Fruit fly (Drosophila melanogaster) whole organism, adult: ENCODE results near the gene CG14506.

Experiments
- CG11617 ChIP-seq: fragments of 200-800 bp; sonication (Bioruptor generic); optimal IDR thresholded peaks from 2 replicates; lab custom pipeline; 2017; ENCODE audit warnings: mild to moderate bottlenecking, missing biosample characterization, missing genetic modification reagents, missing genetic modification characterization
- CG12768 ChIP-seq: fragments of 200-800 bp; sonication (Bioruptor generic); optimal IDR thresholded peaks from 2 replicates; lab custom pipeline; 2017; ENCODE audit warnings: missing biosample characterization, missing genetic modification characterization, mild to moderate bottlenecking, moderate library complexity, missing genetic modification reagents
- CG14711 ChIP-seq: fragments of 200-800 bp; sonication (Bioruptor generic); optimal IDR thresholded peaks from 2 replicates; lab custom pipeline; 2018; ENCODE audit warnings: missing biosample characterization, mild to moderate bottlenecking, missing genetic modification characterization, moderate library complexity
- CG5204 ChIP-seq: fragments of 200-800 bp; sonication (Bioruptor generic); optimal IDR thresholded peaks from 2 replicates; lab custom pipeline; 2016; ENCODE audit warnings: missing biosample characterization, missing genetic modification characterization
- CG7045 ChIP-seq: fragments of 200-800 bp; sonication (Bioruptor generic); optimal IDR thresholded peaks from 2 replicates; lab custom pipeline; 2017; ENCODE audit warnings: missing biosample characterization, mild to moderate bottlenecking, missing genetic modification characterization
- CG7101 ChIP-seq: fragments of 200-800 bp; sonication (Bioruptor generic); optimal IDR thresholded peaks from 2 replicates; lab custom pipeline; 2018; ENCODE audit warnings: missing biosample characterization, mild to moderate bottlenecking, missing genetic modification characterization, moderate library complexity
- Clk ChIP-seq: fragments of 200-800 bp; sonication (Bioruptor generic); optimal IDR thresholded peaks from 2 replicates; lab custom pipeline; 2017; ENCODE audit warnings: missing biosample characterization, missing genetic modification characterization
- Crg-1 ChIP-seq: fragments of 200-800 bp; sonication (Bioruptor generic); optimal IDR thresholded peaks from 2 replicates; lab custom pipeline; 2016; ENCODE audit warnings: missing biosample characterization, missing genetic modification characterization
- Hr96 ChIP-seq: fragments of 200-800 bp; sonication (Bioruptor generic); optimal IDR thresholded peaks from 2 replicates; lab custom pipeline; 2016; ENCODE audit warnings: missing biosample characterization, missing genetic modification characterization
- Mnt ChIP-seq: fragments of 200-800 bp; sonication (Bioruptor generic); optimal IDR thresholded peaks from 2 replicates; lab custom pipeline; 2016; ENCODE audit warnings: missing biosample characterization, mild to moderate bottlenecking, missing genetic modification characterization
- bab1 ChIP-seq: fragments of 200-800 bp; sonication (Bioruptor generic); optimal IDR thresholded peaks from 3 replicates; lab custom pipeline; 2019; ENCODE audit warnings: missing biosample characterization, mild to moderate bottlenecking, missing genetic modification characterization, moderate library complexity
- cic ChIP-seq: fragments of 200-800 bp; sonication (Bioruptor generic); optimal IDR thresholded peaks from 2 replicates; lab custom pipeline; 2017; ENCODE audit warnings: missing biosample characterization, mild to moderate bottlenecking, missing genetic modification characterization, moderate library complexity
- cnc ChIP-seq, 2 experiments: fragments of >200 bp; optimal IDR thresholded peaks; 2 replicates each; lab custom pipeline; 2017
- kay ChIP-seq: fragments of 200-800 bp; sonication (Bioruptor generic); peaks from one replicate; lab custom pipeline; 2016; ENCODE audit warnings: missing biosample characterization, missing genetic modification characterization, borderline replicate concordance
- ovo ChIP-seq: fragments of 200-800 bp; sonication (Bioruptor generic); optimal IDR thresholded peaks from 2 replicates; lab custom pipeline; 2016; ENCODE audit warnings: missing biosample characterization, missing genetic modification characterization
- pad ChIP-seq: fragments of 200-800 bp; sonication (Bioruptor generic); optimal IDR thresholded peaks from 3 replicates; lab custom pipeline; 2017; ENCODE audit warnings: missing biosample characterization, missing genetic modification characterization, mild to moderate bottlenecking, moderate library complexity, missing genetic modification reagents
- tj ChIP-seq: fragments of 200-800 bp; sonication (Bioruptor generic); optimal IDR thresholded peaks from 3 replicates; lab custom pipeline; 2017; ENCODE audit warnings: missing biosample characterization, mild to moderate bottlenecking, missing genetic modification characterization, moderate library complexity
- toe ChIP-seq: fragments of 200-800 bp; sonication (Bioruptor generic); optimal IDR thresholded peaks from 2 replicates; lab custom pipeline; 2016; ENCODE audit warnings: missing biosample characterization, missing genetic modification characterization

The CG14506 gene

DNA sequence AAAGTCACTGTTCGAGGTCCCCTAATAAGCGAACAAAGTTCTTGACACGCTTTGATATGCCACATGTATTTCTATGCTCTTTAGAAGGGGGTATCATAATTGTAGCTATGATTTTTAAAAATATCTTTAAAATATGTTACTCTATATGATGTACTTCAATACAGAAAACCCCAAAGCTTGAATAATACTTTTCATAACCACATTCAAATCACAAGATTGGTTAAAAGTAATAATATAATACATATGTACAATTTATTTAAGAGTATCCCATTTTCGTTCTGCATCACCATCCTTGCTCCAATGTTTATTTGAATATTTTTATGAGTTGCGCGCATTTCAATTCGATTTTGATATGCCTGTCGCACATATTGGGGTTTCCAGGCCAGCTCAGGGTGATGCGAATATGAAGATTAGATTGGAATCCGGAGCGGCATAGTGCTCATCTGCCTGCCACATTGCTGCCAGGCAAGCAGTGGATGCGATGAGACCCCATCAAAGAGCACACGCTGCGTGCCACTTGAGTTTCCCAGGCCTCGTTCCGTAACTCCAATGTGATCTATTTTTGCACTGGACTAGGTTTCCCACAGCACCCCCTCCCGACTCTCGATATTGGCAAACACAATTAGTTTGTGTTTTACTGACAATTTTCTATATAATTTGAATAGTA is 37.4 kb downstream of the CG14506 start:
- TF ChIP-seq pad (GFP tag; lab: Kevin White, UChicago): no peak
- no peak for TF ChIP-seq Clk (GFP tag; lab: Kevin White, UChicago)
- no peak for TF ChIP-seq tj (GFP tag; lab: Kevin White, UChicago)
- TF ChIP-seq CG5204 (GFP tag; lab: Kevin White, UChicago): no peak
- no peak for TF ChIP-seq CG7045 (GFP tag; lab: Kevin White, UChicago)
- no peak for TF ChIP-seq Crg-1 (GFP tag; lab: Kevin White, UChicago)
- no peak for TF ChIP-seq Hr96 (GFP tag; lab: Kevin White, UChicago)
- TF ChIP-seq cnc (optimal IDR thresholded peaks at IDR 0.05; lab: Kevin White, UChicago): no peak
- no peak for TF ChIP-seq CG11617 (GFP tag; lab: Kevin White, UChicago)
- TF ChIP-seq bab1 (GFP tag; lab: Kevin White, UChicago): no peak

- TF ChIP-seq Hr96 (GFP tag; lab: Kevin White, UChicago) (no peak), pad (GFP tag; lab: Kevin White, UChicago) (peak; percentile 69)
Observed at dm6 chr3R:29257890-29258691, 38.9 kb downstream of the CG14506 start.

dm6 chr3R:29256811-29257439 is 40.1 kb downstream of the CG14506 start:
- TF ChIP-seq CG5204 (GFP tag; lab: Kevin White, UChicago) (no peak), tj (GFP tag; lab: Kevin White, UChicago) (peak; percentile 44)

- TF ChIP-seq tj (GFP tag; lab: Kevin White, UChicago) (peak; percentile 90), Mnt (no peak), Hr96 (GFP tag; lab: Kevin White, UChicago) (peak; percentile 6), ovo (GFP tag; lab: Kevin White, UChicago) (no peak), Clk (GFP tag; lab: Kevin White, UChicago) (no peak), bab1 (GFP tag; lab: Kevin White, UChicago) (peak; percentile 77), CG14711 (tag; lab: Kevin White, UChicago) (peak; percentile 2), CG7101 (peak; percentile 33)
Observed at dm6 chr3R:29255963-29256527, 40.9 kb downstream of the CG14506 start, which contains the start of gene CG45544. Gene CG45544 (plus strand): TSS chr3R:29256485.

- TF ChIP-seq kay: no peak
- peak; percentile 37 for TF ChIP-seq ovo (GFP tag; lab: Kevin White, UChicago)
- TF ChIP-seq pad (GFP tag; lab: Kevin White, UChicago): peak; percentile 69
- TF ChIP-seq cnc (optimal IDR thresholded peaks at IDR 0.05; lab: Kevin White, UChicago): no peak
- TF ChIP-seq Mnt: no peak
- TF ChIP-seq cic (GFP tag; lab: Kevin White, UChicago): no peak
- no peak for TF ChIP-seq CG11617 (GFP tag; lab: Kevin White, UChicago)
- no peak for TF ChIP-seq CG12768
- no peak for TF ChIP-seq Crg-1 (GFP tag; lab: Kevin White, UChicago)
- no peak for TF ChIP-seq Clk (GFP tag; lab: Kevin White, UChicago)
- TF ChIP-seq tj (GFP tag; lab: Kevin White, UChicago): no peak
- TF ChIP-seq CG7045 (GFP tag; lab: Kevin White, UChicago): no peak
Observed at dm6 chr3R:29255166-29255962, 41.6 kb downstream of the CG14506 start, which contains the start of gene stg. Gene stg (minus strand): TSS chr3R:29255800.

DNA sequence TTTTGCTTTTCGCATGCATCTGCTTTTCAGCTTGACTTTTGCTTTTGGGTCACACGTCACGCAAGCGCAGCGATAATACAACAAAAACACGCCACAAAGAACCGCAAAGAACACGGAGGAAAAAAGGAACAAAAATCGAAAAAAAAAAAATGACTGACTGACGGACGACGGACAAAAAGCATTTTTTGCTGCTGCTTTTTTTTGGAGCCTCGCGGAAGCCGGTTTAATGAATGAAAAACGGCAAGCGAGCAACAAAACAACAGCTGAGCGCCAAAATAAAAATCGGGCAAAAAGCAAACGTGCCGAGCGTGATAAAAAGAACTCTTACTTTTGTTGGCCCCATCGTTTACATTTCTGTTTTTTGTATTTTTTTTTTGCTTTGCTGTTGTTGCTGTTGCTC is 42.6 kb downstream of the CG14506 start:
- TF ChIP-seq toe: no peak
- peak; percentile 29 for TF ChIP-seq tj (GFP tag; lab: Kevin White, UChicago)

DNA sequence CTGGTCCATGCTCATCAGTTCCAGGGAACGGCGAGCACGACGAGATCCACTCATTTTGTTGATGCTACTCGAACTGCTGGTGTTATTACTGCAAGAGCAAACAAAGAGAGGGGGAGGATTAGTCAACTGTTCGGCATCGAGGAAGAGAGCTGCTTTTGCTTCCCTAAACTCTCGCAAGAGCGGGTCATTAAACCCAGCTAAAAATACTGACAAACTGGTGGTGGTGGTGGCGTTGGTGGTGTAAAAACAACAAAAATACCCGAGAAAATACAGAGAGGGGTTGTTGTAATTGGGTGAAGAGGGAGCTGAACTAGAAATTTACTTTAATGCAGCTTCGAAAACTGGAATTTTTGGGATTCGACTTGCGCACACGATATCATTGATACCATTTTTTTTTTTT is 43.1 kb downstream of the CG14506 start:
- no peak for TF ChIP-seq ovo (GFP tag; lab: Kevin White, UChicago)
- no peak for TF ChIP-seq bab1 (GFP tag; lab: Kevin White, UChicago)
- no peak for TF ChIP-seq CG7101
